Fruit fly (Drosophila melanogaster) whole organism, embryonic: ENCODE measurements around the gene Nf1.

Experiments used
- CG10321 ChIP-seq: fragments of 200-800 bp; sonication (Bioruptor generic); IDR thresholded peaks from 2 replicates; pipeline ENCODE4 v1.3.6; 2022; ENCODE audit warnings: missing biosample characterization, missing genetic modification characterization
- CG10462 ChIP-seq: fragments of 200-800 bp; sonication (Bioruptor generic); optimal IDR thresholded peaks from 2 replicates; lab custom pipeline; 2016; ENCODE audit warnings: missing biosample characterization, missing genetic modification characterization
- CG11093 ChIP-seq: fragments of 200-800 bp; sonication (Bioruptor generic); IDR thresholded peaks from 3 replicates; pipeline ENCODE4 v1.3.6; 2022; ENCODE audit warnings: missing biosample characterization, missing genetic modification characterization
- CG11695 ChIP-seq: fragments of 200-800 bp; sonication (Bioruptor generic); IDR thresholded peaks from 3 replicates; pipeline ENCODE4 v1.3.6; 2022; ENCODE audit warnings: missing biosample characterization, missing genetic modification characterization
- CG12104 ChIP-seq: fragments of 200-800 bp; sonication (Bioruptor generic); optimal IDR thresholded peaks from 3 replicates; lab custom pipeline; 2016; ENCODE audit warnings: missing biosample characterization, missing genetic modification characterization
- CG12236 ChIP-seq: fragments of 200-800 bp; sonication (Bioruptor generic); optimal IDR thresholded peaks from 2 replicates; lab custom pipeline; 2016; ENCODE audit warnings: missing biosample characterization, missing genetic modification characterization
- CG17612 ChIP-seq: fragments of 200-800 bp; sonication (Bioruptor generic); IDR thresholded peaks from 2 replicates; pipeline ENCODE4 v1.3.6; 2022; ENCODE audit warnings: missing biosample characterization, missing genetic modification characterization
- CG2202 ChIP-seq: fragments of 200-800 bp; sonication (Bioruptor generic); optimal IDR thresholded peaks from 2 replicates; lab custom pipeline; 2018; ENCODE audit warnings: missing biosample characterization, mild to moderate bottlenecking, missing genetic modification characterization
- CG2712 ChIP-seq: fragments of 200-800 bp; optimal IDR thresholded peaks from 3 replicates; lab custom pipeline; 2019; ENCODE audit warnings: missing biosample characterization, mild to moderate bottlenecking, missing genetic modification characterization, moderate library complexity
- CG30403 ChIP-seq: fragments of 200-800 bp; sonication (Bioruptor generic); optimal IDR thresholded peaks from 3 replicates; lab custom pipeline; 2016; ENCODE audit warnings: missing biosample characterization, missing genetic modification characterization
- CG30431 ChIP-seq: fragments of 200-800 bp; sonication (Bioruptor generic); optimal IDR thresholded peaks from 2 replicates; lab custom pipeline; 2017; ENCODE audit warnings: missing biosample characterization, missing genetic modification characterization
- CG31388 ChIP-seq: fragments of 200-800 bp; sonication (Bioruptor generic); optimal IDR thresholded peaks from 2 replicates; lab custom pipeline; 2016; ENCODE audit warnings: missing biosample characterization, missing genetic modification characterization
- CG4328 ChIP-seq: fragments of 200-800 bp; sonication (Bioruptor generic); optimal IDR thresholded peaks from 3 replicates; lab custom pipeline; 2017; ENCODE audit warnings: missing biosample characterization, missing genetic modification reagents, missing genetic modification characterization
- CG43689 ChIP-seq: fragments of 200-800 bp; sonication (Bioruptor generic); IDR thresholded peaks from 2 replicates; pipeline ENCODE4 v1.3.6; 2022; ENCODE audit warnings: missing biosample characterization, missing genetic modification characterization
- CG4404 ChIP-seq: fragments of 200-800 bp; sonication (Bioruptor generic); IDR thresholded peaks from 2 replicates; pipeline ENCODE4 v1.3.6; 2022; ENCODE audit warnings: missing biosample characterization, missing genetic modification characterization
- CG4424 ChIP-seq: fragments of 200-800 bp; sonication (Bioruptor generic); optimal IDR thresholded peaks from 3 replicates; lab custom pipeline; 2016; ENCODE audit warnings: missing biosample characterization, missing genetic modification characterization
- CG4820 ChIP-seq: fragments of 200-800 bp; sonication (Bioruptor generic); optimal IDR thresholded peaks from 3 replicates; lab custom pipeline; 2016; ENCODE audit warnings: missing biosample characterization, missing genetic modification characterization
- CG6175 ChIP-seq: fragments of 200-800 bp; sonication (Bioruptor generic); IDR thresholded peaks from 3 replicates; pipeline ENCODE4 v1.3.6; 2022; ENCODE audit warnings: missing biosample characterization, missing genetic modification characterization
- CG7745 ChIP-seq: fragments of 200-800 bp; sonication (Bioruptor generic); optimal IDR thresholded peaks from 2 replicates; lab custom pipeline; 2018; ENCODE audit warnings: missing biosample characterization, mild to moderate bottlenecking, missing genetic modification characterization, moderate library complexity
- CG9817 ChIP-seq: fragments of 200-800 bp; sonication (Bioruptor generic); optimal IDR thresholded peaks from 2 replicates; lab custom pipeline; 2018; ENCODE audit warnings: missing biosample characterization, mild to moderate bottlenecking, missing genetic modification characterization, moderate library complexity
- CrebB ChIP-seq: fragments of 200-800 bp; sonication (Bioruptor generic); optimal IDR thresholded peaks from 3 replicates; lab custom pipeline; 2018; ENCODE audit warnings: missing biosample characterization, mild to moderate bottlenecking, missing genetic modification characterization
- Dbx ChIP-seq: fragments of 200-800 bp; sonication (Bioruptor generic); IDR thresholded peaks from 3 replicates; pipeline ENCODE4 v1.3.6; 2022; ENCODE audit warnings: missing biosample characterization, missing genetic modification characterization
- Dp ChIP-seq: fragments of 200-800 bp; sonication (Bioruptor generic); optimal IDR thresholded peaks from 2 replicates; lab custom pipeline; 2018; ENCODE audit warnings: missing biosample characterization, mild to moderate bottlenecking, missing genetic modification characterization, moderate library complexity
- Gug ChIP-seq: fragments of 200-800 bp; sonication (Bioruptor generic); IDR thresholded peaks from 4 replicates; pipeline ENCODE4 v1.3.6; 2022; ENCODE audit warnings: missing biosample characterization, missing genetic modification characterization
- HHEX ChIP-seq: fragments of 200-800 bp; sonication (Bioruptor generic); optimal IDR thresholded peaks from 3 replicates; lab custom pipeline; 2017; ENCODE audit warnings: missing biosample characterization, mild to moderate bottlenecking, missing genetic modification characterization, missing genetic modification reagents
- Lpt ChIP-seq: fragments of >200 bp; optimal IDR thresholded peaks from 2 replicates; lab custom pipeline; 2018; ENCODE audit warnings: missing biosample characterization, missing genetic modification characterization
- MESR4 ChIP-seq: fragments of 200-800 bp; sonication (Bioruptor generic); optimal IDR thresholded peaks from 2 replicates; lab custom pipeline; 2018; ENCODE audit warnings: missing biosample characterization, mild to moderate bottlenecking, missing genetic modification characterization, moderate library complexity
- Side ChIP-seq: fragments of 200-800 bp; sonication (Bioruptor generic); optimal IDR thresholded peaks from 2 replicates; lab custom pipeline; 2016; ENCODE audit warnings: missing biosample characterization, missing genetic modification characterization
- Trl ChIP-seq, 3 experiments: fragments of >200 bp in 2 of 3; fragments of 200-800 bp in 1 of 3; sonication (Bioruptor generic) in 1 of 3; optimal IDR thresholded peaks; 2 replicates in 1 of 3; 3 replicates in 2 of 3; lab custom pipeline; 2016 to 2017; ENCODE audit warnings: missing biosample characterization in 1 of 3, missing genetic modification characterization in 1 of 3
- al ChIP-seq: fragments of 200-800 bp; sonication (Bioruptor generic); IDR thresholded peaks from 2 replicates; pipeline ENCODE4 v1.3.6; 2022; ENCODE audit warnings: missing biosample characterization, missing genetic modification characterization
- amos ChIP-seq: fragments of 200-800 bp; sonication (Bioruptor generic); IDR thresholded peaks from 2 replicates; pipeline ENCODE4 v1.3.6; 2022; ENCODE audit warnings: missing biosample characterization, missing genetic modification characterization; ENCODE audit not compliant: partially characterized antibody
- btn ChIP-seq: fragments of 200-800 bp; sonication (Bioruptor generic); optimal IDR thresholded peaks from 2 replicates; lab custom pipeline; 2016; ENCODE audit warnings: missing biosample characterization, missing genetic modification characterization
- cas ChIP-seq: fragments of 200-800 bp; sonication (Bioruptor generic); IDR thresholded peaks from 2 replicates; pipeline ENCODE4 v1.3.6; 2022; ENCODE audit warnings: missing biosample characterization, missing genetic modification characterization
- dimm ChIP-seq: fragments of 200-800 bp; sonication (Bioruptor generic); IDR thresholded peaks from 2 replicates; pipeline ENCODE4 v1.3.6; 2022; ENCODE audit warnings: missing biosample characterization, missing genetic modification characterization
- dmrt99B ChIP-seq: fragments of 200-800 bp; sonication (Bioruptor generic); optimal IDR thresholded peaks from 2 replicates; lab custom pipeline; 2018; ENCODE audit warnings: missing biosample characterization, mild to moderate bottlenecking, missing genetic modification characterization, moderate library complexity
- gcm ChIP-seq: fragments of 200-800 bp; sonication (Bioruptor generic); optimal IDR thresholded peaks from 2 replicates; lab custom pipeline; 2019; ENCODE audit warnings: missing biosample characterization, mild to moderate bottlenecking, missing genetic modification characterization, moderate library complexity
- gcm2 ChIP-seq: fragments of 200-800 bp; sonication (Bioruptor generic); optimal IDR thresholded peaks from 2 replicates; lab custom pipeline; 2016; ENCODE audit warnings: missing biosample characterization, missing genetic modification characterization
- h ChIP-seq: fragments of >200 bp; optimal IDR thresholded peaks from 2 replicates; lab custom pipeline; 2017
- insv ChIP-seq, 2 experiments: fragments of 200-800 bp; sonication (Bioruptor generic); optimal IDR thresholded peaks; 3 replicates each; lab custom pipeline; 2016 to 2018; ENCODE audit warnings: missing biosample characterization in 2 of 2, missing genetic modification characterization in 2 of 2
- kni ChIP-seq: fragments of 200-800 bp; sonication (Bioruptor generic); optimal IDR thresholded peaks from 3 replicates; lab custom pipeline; 2017; ENCODE audit warnings: mild to moderate bottlenecking, missing biosample characterization, missing genetic modification reagents, missing genetic modification characterization
- lab ChIP-seq: fragments of 200-800 bp; sonication (Bioruptor generic); optimal IDR thresholded peaks from 3 replicates; lab custom pipeline; 2017; ENCODE audit warnings: missing biosample characterization, missing genetic modification characterization, mild to moderate bottlenecking, moderate library complexity, missing genetic modification reagents
- lbe ChIP-seq: fragments of 200-800 bp; sonication (Bioruptor generic); optimal IDR thresholded peaks from 2 replicates; lab custom pipeline; 2016; ENCODE audit warnings: missing biosample characterization, mild to moderate bottlenecking, missing genetic modification characterization
- mam ChIP-seq: fragments of 200-800 bp; sonication (Bioruptor generic); optimal IDR thresholded peaks from 3 replicates; lab custom pipeline; 2016; ENCODE audit warnings: missing biosample characterization, missing genetic modification characterization
- mirr ChIP-seq: fragments of 200-800 bp; sonication (Bioruptor generic); optimal IDR thresholded peaks from 3 replicates; lab custom pipeline; 2018; ENCODE audit warnings: missing biosample characterization, mild to moderate bottlenecking, missing genetic modification characterization
- nerfin-1 ChIP-seq: fragments of 200-800 bp; sonication (Bioruptor generic); optimal IDR thresholded peaks from 3 replicates; lab custom pipeline; 2019; ENCODE audit warnings: missing biosample characterization, mild to moderate bottlenecking, missing genetic modification characterization, moderate library complexity
- onecut ChIP-seq: fragments of 200-800 bp; sonication (Bioruptor generic); IDR thresholded peaks from 2 replicates; pipeline ENCODE4 v1.3.6; 2022; ENCODE audit warnings: missing biosample characterization, missing genetic modification characterization
- p53 ChIP-seq: fragments of 200-800 bp; sonication (Bioruptor generic); optimal IDR thresholded peaks from 2 replicates; lab custom pipeline; 2016; ENCODE audit warnings: missing biosample characterization, missing genetic modification characterization
- pros ChIP-seq: fragments of 200-800 bp; sonication (Bioruptor generic); optimal IDR thresholded peaks from 3 replicates; lab custom pipeline; 2019; ENCODE audit warnings: missing biosample characterization, mild to moderate bottlenecking, missing genetic modification characterization, moderate library complexity
- seq ChIP-seq: fragments of 200-800 bp; sonication (Bioruptor generic); IDR thresholded peaks from 2 replicates; pipeline ENCODE4 v1.3.6; 2022; ENCODE audit warnings: missing biosample characterization, missing genetic modification characterization
- slou ChIP-seq: fragments of 200-800 bp; sonication (Bioruptor generic); optimal IDR thresholded peaks from 3 replicates; lab custom pipeline; 2016; ENCODE audit warnings: missing biosample characterization, missing genetic modification characterization

The Nf1 gene

DNA sequence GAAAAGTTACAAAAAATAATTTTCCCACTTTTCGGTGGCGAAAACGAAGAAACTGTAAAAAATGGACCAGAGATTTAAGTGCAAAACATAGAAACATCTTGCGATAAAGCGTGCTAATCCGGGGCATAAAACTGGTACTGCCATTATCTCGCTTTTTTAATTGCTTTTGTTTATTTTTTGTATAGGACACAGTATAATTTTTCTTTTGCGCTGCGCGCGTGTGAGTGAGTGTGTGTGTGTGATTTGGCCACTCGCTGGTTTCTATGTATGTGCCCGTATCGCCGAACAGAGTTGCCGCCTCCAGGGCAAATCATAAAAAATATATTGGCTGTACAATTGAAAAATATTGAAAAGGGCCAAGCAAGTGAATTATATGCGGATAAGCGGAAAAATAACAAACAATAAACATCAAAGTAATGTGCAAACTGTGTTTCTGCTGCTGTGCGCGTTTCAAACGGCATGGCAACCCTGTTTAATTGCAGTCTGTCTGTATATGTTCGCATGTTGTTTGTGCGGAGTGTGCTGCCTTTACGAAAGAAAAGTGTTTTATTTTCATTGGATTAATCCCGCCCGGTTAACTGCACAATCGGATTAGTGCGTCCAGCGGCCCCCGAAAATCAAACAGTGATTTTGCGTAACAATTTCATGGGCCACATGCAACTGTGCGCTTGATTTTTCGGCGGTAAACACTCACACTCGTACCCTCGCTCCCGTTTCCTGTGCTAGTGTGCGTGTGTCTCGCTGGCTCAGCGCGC is 59.5 kb downstream of the Nf1 start (continued):
- TF ChIP-seq HHEX (GFP tag; lab: Kevin White, UChicago) (peak; percentile 96), CrebB (tag; lab: Kevin White, UChicago) (peak; percentile 90), CG7745 (tag; lab: Kevin White, UChicago) (peak; percentile 34), Lpt (GFP tag; lab: Kevin White, UChicago) (no peak), kni (GFP tag; lab: Kevin White, UChicago) (peak; percentile 89), insv (GFP tag; optimal IDR thresholded peaks at IDR 0.05; lab: Kevin White, UChicago) (peak; percentile 59 to 64), gcm2 (peak; percentile 94), CG12236 (GFP tag; lab: Kevin White, UChicago) (peak; percentile 95), amos (GFP tag; lab: Robert Waterston, UW) (no peak), CG31388 (peak; percentile 89), mam (GFP tag; lab: Kevin White, UChicago) (peak; percentile 97), CG12104 (peak; percentile 92), lbe (GFP tag; lab: Kevin White, UChicago) (peak; percentile 92), CG11093 (GFP tag; lab: Robert Waterston, UW) (peak; percentile 94), mirr (GFP tag; lab: Kevin White, UChicago) (peak; percentile 88), Dp (GFP tag; lab: Kevin White, UChicago) (peak; percentile 8), h (lab: Kevin White, UChicago) (no peak), Dbx (GFP tag; lab: Robert Waterston, UW) (peak; percentile 95), CG11695 (peak; percentile 96), CG4404 (GFP tag; lab: Robert Waterston, UW) (peak; percentile 87), CG6175 (GFP tag; lab: Robert Waterston, UW) (peak; percentile 90), CG30431 (GFP tag; lab: Kevin White, UChicago) (peak; percentile 96), CG43689 (GFP tag; lab: Robert Waterston, UW) (peak; percentile 95), slou (GFP tag; lab: Kevin White, UChicago) (peak; percentile 92), btn (peak; percentile 94), gcm (GFP tag; lab: Kevin White, UChicago) (peak; percentile 95), CG9817 (tag; lab: Kevin White, UChicago) (peak; percentile 93), CG4820 (GFP tag; lab: Kevin White, UChicago) (peak; percentile 95), CG2712 (peak; percentile 95), cas (GFP tag; lab: Robert Waterston, UW) (peak; percentile 88), Trl (optimal IDR thresholded peaks at IDR 0.05; lab: Kevin White, UChicago) (peak in 1 of 2 experiments; percentile 76), Trl (GFP tag; optimal IDR thresholded peaks at IDR 0.05; lab: Kevin White, UChicago) (peak; percentile 98), CG30403 (peak; percentile 97), al (GFP tag; lab: Robert Waterston, UW) (peak; percentile 94), Gug (peak; percentile 98), MESR4 (GFP tag; lab: Kevin White, UChicago) (peak; percentile 67), dmrt99B (tag; lab: Kevin White, UChicago) (peak; percentile 95), CG10321 (GFP tag; lab: Robert Waterston, UW) (peak; percentile 82), CG2202 (peak; percentile 89), p53 (GFP tag; lab: Kevin White, UChicago) (peak; percentile 94), pros (no peak), CG10462 (peak; percentile 94), seq (GFP tag; lab: Robert Waterston, UW) (peak; percentile 97), CG4328 (GFP tag; lab: Kevin White, UChicago) (peak; percentile 89), lab (GFP tag; lab: Kevin White, UChicago) (peak; percentile 98), CG4424 (GFP tag; lab: Kevin White, UChicago) (peak; percentile 97), dimm (GFP tag; lab: Robert Waterston, UW) (peak; percentile 92), Side (GFP tag; lab: Kevin White, UChicago) (peak; percentile 97), onecut (GFP tag; lab: Robert Waterston, UW) (peak; percentile 85), CG17612 (peak; percentile 96), nerfin-1 (peak; percentile 84)
